Worm (Caenorhabditis elegans): ENCODE data around the gene mxl-2.

mxl-2 gene

ce11 chrIII:182080-182479 lies 5.9 kb downstream of the mxl-2 start, which contains the start of gene F40G9.15:
TSS of gene F40G9.15 (plus strand) at chrIII:182380.
- TF ChIP-seq ref-1 (GFP tag; conservative IDR thresholded peaks at IDR 0.05), result no peak
- TF ChIP-seq tab-1 (GFP tag; IDR thresholded peaks at IDR 0.05), result no peak
- TF ChIP-seq T22C8.4 (GFP tag; IDR thresholded peaks at IDR 0.05), result no peak
- TF ChIP-seq cog-1 (tag; optimal IDR thresholded peaks at IDR 0.05), result no peak
- TF ChIP-seq med-1 (GFP tag; optimal IDR thresholded peaks at IDR 0.05; ENCODE audit: insufficient read depth), result no peak
- no peak for TF ChIP-seq ztf-23 (GFP tag; IDR thresholded peaks at IDR 0.05)
- TF ChIP-seq ztf-29 (GFP tag; IDR thresholded peaks at IDR 0.05), result no peak
- no peak for TF ChIP-seq klf-2 (GFP tag; conservative IDR thresholded peaks at IDR 0.05)
- no peak for TF ChIP-seq flt-1 (GFP tag; IDR thresholded peaks at IDR 0.05)

- TF ChIP-seq med-1 (GFP tag; optimal IDR thresholded peaks at IDR 0.05; ENCODE audit: insufficient read depth), result no peak
- TF ChIP-seq cog-1 (tag; optimal IDR thresholded peaks at IDR 0.05), result no peak
- TF ChIP-seq flt-1 (GFP tag; IDR thresholded peaks at IDR 0.05), result no peak
- TF ChIP-seq tab-1 (GFP tag; IDR thresholded peaks at IDR 0.05), result no peak
- no peak for TF ChIP-seq ztf-23 (GFP tag; IDR thresholded peaks at IDR 0.05)
- no peak for TF ChIP-seq klf-2 (GFP tag; conservative IDR thresholded peaks at IDR 0.05)
- no peak for TF ChIP-seq ref-1 (GFP tag; conservative IDR thresholded peaks at IDR 0.05)
- no peak for TF ChIP-seq T22C8.4 (GFP tag; IDR thresholded peaks at IDR 0.05)
- no peak for TF ChIP-seq ztf-29 (GFP tag; IDR thresholded peaks at IDR 0.05)
These were observed 7.0 kb downstream of the mxl-2 start, which contains the start of gene F40G9.5 for ce11 chrIII:180963-181362. TSS of gene F40G9.5 (plus strand) at chrIII:181263.

- TF ChIP-seq ref-1 (GFP tag; conservative IDR thresholded peaks at IDR 0.05) (no peak), cog-1 (tag; optimal IDR thresholded peaks at IDR 0.05) (no peak), flt-1 (GFP tag; IDR thresholded peaks at IDR 0.05) (no peak), tab-1 (GFP tag; IDR thresholded peaks at IDR 0.05) (no peak)
These were observed 8.8 kb downstream of the mxl-2 start, which contains the start of gene F40G9.6 for ce11 chrIII:179123-179592. TSS of gene F40G9.6 (plus strand) at chrIII:179542.

DNA sequence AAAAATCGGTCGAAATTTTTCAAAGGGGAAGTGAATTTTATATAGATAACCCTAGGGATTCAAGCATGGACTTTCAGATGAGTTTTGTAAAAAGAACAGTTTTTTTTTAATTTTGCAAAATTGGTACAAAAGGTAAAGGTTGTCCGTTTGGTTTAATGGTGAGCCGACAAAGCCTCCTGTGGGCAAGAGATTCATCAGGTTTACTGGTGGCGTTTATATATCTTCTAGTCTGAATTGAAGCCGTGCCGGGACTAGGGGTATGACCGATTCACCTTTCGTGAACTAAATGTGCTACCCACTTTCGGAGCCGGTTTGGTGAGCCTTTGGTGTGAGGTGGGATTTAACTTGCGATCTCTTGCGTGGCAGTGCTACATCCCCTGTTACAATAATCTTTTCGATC lies 9.8 kb downstream of the mxl-2 start:
- TF ChIP-seq cog-1 (tag; optimal IDR thresholded peaks at IDR 0.05) (no peak), med-1 (GFP tag; optimal IDR thresholded peaks at IDR 0.05; ENCODE audit: insufficient read depth) (no peak), T22C8.4 (GFP tag; IDR thresholded peaks at IDR 0.05) (no peak), klf-2 (GFP tag; conservative IDR thresholded peaks at IDR 0.05) (no peak), ref-1 (GFP tag; conservative IDR thresholded peaks at IDR 0.05) (no peak), flt-1 (GFP tag; IDR thresholded peaks at IDR 0.05) (no peak), ztf-29 (GFP tag; IDR thresholded peaks at IDR 0.05) (no peak), ztf-23 (GFP tag; IDR thresholded peaks at IDR 0.05) (no peak), tab-1 (GFP tag; IDR thresholded peaks at IDR 0.05) (no peak)

ce11 chrIII:177715-178114 lies 10.2 kb downstream of the mxl-2 start, which contains the start of gene F40G9.14:
TSS of gene F40G9.14 (minus strand) at chrIII:177815.
- TF ChIP-seq ztf-29 (GFP tag; IDR thresholded peaks at IDR 0.05), result no peak
- TF ChIP-seq T22C8.4 (GFP tag; IDR thresholded peaks at IDR 0.05), result no peak
- no peak for TF ChIP-seq med-1 (GFP tag; optimal IDR thresholded peaks at IDR 0.05; ENCODE audit: insufficient read depth)
- TF ChIP-seq flt-1 (GFP tag; IDR thresholded peaks at IDR 0.05), result no peak
- TF ChIP-seq cog-1 (tag; optimal IDR thresholded peaks at IDR 0.05), result no peak
- no peak for TF ChIP-seq tab-1 (GFP tag; IDR thresholded peaks at IDR 0.05)
- no peak for TF ChIP-seq ref-1 (GFP tag; conservative IDR thresholded peaks at IDR 0.05)
- TF ChIP-seq ztf-23 (GFP tag; IDR thresholded peaks at IDR 0.05), result no peak
- no peak for TF ChIP-seq klf-2 (GFP tag; conservative IDR thresholded peaks at IDR 0.05)

DNA sequence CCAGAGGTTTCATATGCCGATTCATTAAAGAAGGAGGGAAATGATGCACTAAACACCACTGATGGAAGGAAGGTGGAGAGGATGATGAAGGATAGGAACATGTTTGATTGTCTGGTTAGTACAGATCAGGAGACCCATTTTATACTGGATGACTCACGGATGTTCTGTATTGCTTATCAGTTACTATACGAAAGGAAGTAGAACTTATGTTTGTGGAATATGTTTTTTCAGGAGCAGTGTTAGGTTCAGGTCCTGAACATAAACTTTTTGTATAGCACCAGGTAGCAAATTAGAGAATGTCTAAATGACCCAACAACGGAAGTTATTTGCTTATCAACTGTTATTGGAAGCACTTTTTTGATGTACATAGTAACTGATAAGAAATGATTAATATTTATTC lies 12.2 kb downstream of the mxl-2 start, which contains the start of gene clec-148:
Gene clec-148, minus strand, starts transcription at position 101 of the 400 bp plus-strand sequence.
- TF ChIP-seq ref-1 (GFP tag; conservative IDR thresholded peaks at IDR 0.05), result no peak

DNA sequence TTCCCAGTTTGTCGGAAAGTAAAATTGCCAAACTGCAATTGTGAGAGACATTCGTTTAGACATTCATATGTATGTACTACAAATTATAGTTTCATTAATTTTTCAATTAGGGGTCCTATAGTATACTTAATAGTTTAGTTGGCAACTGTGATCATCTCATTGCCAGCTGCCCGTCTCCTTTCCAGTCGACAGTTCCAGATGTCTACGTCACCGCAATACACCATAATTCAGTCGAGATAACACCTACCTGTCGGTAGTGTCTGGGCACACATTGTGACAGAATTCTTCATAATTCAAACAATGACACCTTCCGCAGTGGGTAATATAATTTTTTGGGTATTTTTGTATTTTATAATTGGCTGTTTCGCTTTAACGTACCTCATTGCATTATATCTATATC lies 14.4 kb downstream of the mxl-2 start, which contains the start of gene F40G9.19:
Gene F40G9.19, plus strand, starts transcription at position 301 of the 400 bp plus-strand sequence.
- TF ChIP-seq med-1 (GFP tag; optimal IDR thresholded peaks at IDR 0.05; ENCODE audit: insufficient read depth), result no peak
- no peak for TF ChIP-seq tab-1 (GFP tag; IDR thresholded peaks at IDR 0.05)
- TF ChIP-seq ztf-29 (GFP tag; IDR thresholded peaks at IDR 0.05), result no peak
- TF ChIP-seq T22C8.4 (GFP tag; IDR thresholded peaks at IDR 0.05), result no peak
- TF ChIP-seq ztf-23 (GFP tag; IDR thresholded peaks at IDR 0.05), result no peak
- TF ChIP-seq ref-1 (GFP tag; conservative IDR thresholded peaks at IDR 0.05), result no peak
- TF ChIP-seq cog-1 (tag; optimal IDR thresholded peaks at IDR 0.05), result no peak
- TF ChIP-seq flt-1 (GFP tag; IDR thresholded peaks at IDR 0.05), result no peak
- TF ChIP-seq klf-2 (GFP tag; conservative IDR thresholded peaks at IDR 0.05), result no peak

DNA sequence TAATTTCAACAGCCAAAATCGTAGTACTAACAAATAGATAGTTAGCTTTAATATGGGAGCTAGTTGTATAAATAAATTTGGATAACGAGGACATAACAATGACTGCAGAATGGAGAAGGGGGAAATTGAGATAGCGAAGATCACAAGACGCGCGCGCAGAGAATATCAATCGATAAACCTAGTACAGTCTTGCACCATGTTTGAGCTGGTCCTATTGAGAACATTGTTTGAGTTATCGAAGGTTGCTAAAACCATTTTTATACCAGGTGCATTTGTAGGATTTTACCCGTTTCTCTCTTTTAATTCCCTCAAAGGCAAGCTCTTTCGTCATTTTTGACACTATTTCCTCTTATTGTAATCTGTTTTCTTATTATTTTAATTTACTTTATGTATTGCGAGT lies 16.3 kb downstream of the mxl-2 start, which contains the start of the genes F40G9.9 and F40G9.12:
Gene F40G9.9, minus strand, starts transcription at position 101 of the 400 bp plus-strand sequence.
Gene F40G9.12, plus strand, starts transcription at position 231 of the 400 bp plus-strand sequence.
- no peak for TF ChIP-seq ref-1 (GFP tag; conservative IDR thresholded peaks at IDR 0.05)
- no peak for TF ChIP-seq klf-2 (GFP tag; conservative IDR thresholded peaks at IDR 0.05)
- no peak for TF ChIP-seq med-1 (GFP tag; optimal IDR thresholded peaks at IDR 0.05; ENCODE audit: insufficient read depth)
- TF ChIP-seq flt-1 (GFP tag; IDR thresholded peaks at IDR 0.05), result no peak
- TF ChIP-seq cog-1 (tag; optimal IDR thresholded peaks at IDR 0.05), result no peak
- TF ChIP-seq T22C8.4 (GFP tag; IDR thresholded peaks at IDR 0.05), result no peak
- TF ChIP-seq ztf-23 (GFP tag; IDR thresholded peaks at IDR 0.05), result no peak
- no peak for TF ChIP-seq ztf-29 (GFP tag; IDR thresholded peaks at IDR 0.05)

DNA sequence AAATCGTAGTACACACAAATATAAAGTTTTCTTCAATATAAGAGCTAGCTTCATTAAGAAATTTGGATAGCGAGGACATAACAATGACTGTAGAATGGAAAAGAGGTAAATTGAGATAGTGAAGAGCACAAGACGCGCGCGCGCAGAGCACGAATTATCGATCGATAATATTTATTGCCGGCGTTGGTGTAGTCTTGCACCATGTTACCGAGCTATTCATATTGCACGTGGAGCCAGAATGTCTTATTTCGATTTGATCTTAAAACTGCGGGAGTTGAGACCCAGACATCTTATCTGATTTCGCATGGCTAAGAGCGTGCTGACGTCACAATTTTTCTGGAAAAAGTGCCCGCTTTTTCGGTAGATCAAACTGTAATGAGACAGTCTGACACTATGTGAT lies 18.5 kb downstream of the mxl-2 start, which contains the start of gene F40G9.18:
Gene F40G9.18, minus strand, starts transcription at position 101 of the 400 bp plus-strand sequence.
- no peak for TF ChIP-seq flt-1 (GFP tag; IDR thresholded peaks at IDR 0.05)

DNA sequence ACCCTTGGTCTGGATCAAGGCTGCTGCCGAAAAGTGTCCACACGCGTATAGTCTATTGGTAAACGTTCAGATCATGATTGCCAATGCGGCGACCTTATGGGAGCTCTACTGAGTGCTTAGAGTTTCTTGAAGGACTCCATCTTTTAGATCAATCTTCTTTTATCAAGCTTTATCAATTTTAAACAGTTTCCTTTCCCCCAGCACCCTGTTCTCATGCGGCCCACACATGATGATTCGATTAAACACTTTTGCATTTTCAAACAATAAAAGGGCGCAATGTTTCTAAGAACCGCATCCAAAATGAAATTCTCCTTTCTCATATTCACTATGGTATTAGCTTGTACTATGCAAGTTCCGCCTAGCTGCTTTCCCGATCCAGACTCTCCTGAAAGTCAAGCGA lies 22.5 kb downstream of the mxl-2 start, which contains the start of gene F40G9.7:
Gene F40G9.7, plus strand, starts transcription at position 301 of the 400 bp plus-strand sequence.
- TF ChIP-seq klf-2 (GFP tag; conservative IDR thresholded peaks at IDR 0.05), result no peak
- TF ChIP-seq ztf-29 (GFP tag; IDR thresholded peaks at IDR 0.05), result no peak
- TF ChIP-seq T22C8.4 (GFP tag; IDR thresholded peaks at IDR 0.05), result no peak
- TF ChIP-seq tab-1 (GFP tag; IDR thresholded peaks at IDR 0.05), result no peak
- no peak for TF ChIP-seq flt-1 (GFP tag; IDR thresholded peaks at IDR 0.05)
- no peak for TF ChIP-seq cog-1 (tag; optimal IDR thresholded peaks at IDR 0.05)
- no peak for TF ChIP-seq ztf-23 (GFP tag; IDR thresholded peaks at IDR 0.05)
- no peak for TF ChIP-seq ref-1 (GFP tag; conservative IDR thresholded peaks at IDR 0.05)
- no peak for TF ChIP-seq med-1 (GFP tag; optimal IDR thresholded peaks at IDR 0.05; ENCODE audit: insufficient read depth)

Data from whole organism, midembryonic.